Worm (Caenorhabditis elegans) whole organism, early embryonic: ENCODE measurements around the gene JC8.7.

Source experiments
- aly-1 ChIP-seq: sonication (generic microtip); optimal IDR thresholded peaks from 2 replicates; lab custom pipeline; 2016; ENCODE audit warnings: missing genetic modification characterization, missing compliant biosample characterization
- ama-1 ChIP-seq: fragments of 150-350 bp; optimal IDR thresholded peaks from 2 replicates; lab custom pipeline; 2014
- ceh-13 ChIP-seq: fragments of 200-800 bp; sonication (Bioruptor generic); optimal IDR thresholded peaks from 2 replicates; lab custom pipeline; 2018; ENCODE audit warnings: mild to moderate bottlenecking, missing genetic modification characterization, missing compliant biosample characterization
- ceh-36 ChIP-seq: sonication (generic microtip); optimal IDR thresholded peaks from 2 replicates; lab custom pipeline; 2016; ENCODE audit warnings: missing genetic modification characterization, inconsistent platforms, missing compliant biosample characterization
- ets-7 ChIP-seq: sonication (generic microtip); optimal IDR thresholded peaks from 2 replicates; lab custom pipeline; 2016; ENCODE audit warnings: missing genotype, missing genetic modification characterization, missing compliant biosample characterization
- flt-1 ChIP-seq: fragments of 200-800 bp; sonication (Bioruptor generic); IDR thresholded peaks from 2 replicates; pipeline ENCODE4 v1.3.6; 2022; ENCODE audit warnings: missing genetic modification characterization, missing compliant biosample characterization
- hmbx-1 ChIP-seq: sonication (generic microtip); optimal IDR thresholded peaks from 2 replicates; lab custom pipeline; 2016; ENCODE audit warnings: mild to moderate bottlenecking, missing genetic modification characterization, missing compliant biosample characterization
- hmg-4 ChIP-seq: fragments of 200-800 bp; sonication (Bioruptor generic); optimal IDR thresholded peaks from 2 replicates; lab custom pipeline; 2018; ENCODE audit warnings: mild to moderate bottlenecking, missing genetic modification characterization, missing compliant biosample characterization
- hnd-1 ChIP-seq: sonication (generic microtip); optimal IDR thresholded peaks from 2 replicates; lab custom pipeline; 2016; ENCODE audit warnings: missing genetic modification characterization, missing compliant biosample characterization
- pes-1 ChIP-seq: fragments of 200-800 bp; sonication (Bioruptor generic); IDR thresholded peaks from 2 replicates; pipeline ENCODE4 v1.3.6; 2022; ENCODE audit warnings: missing genetic modification reagents, missing genetic modification characterization, missing compliant biosample characterization
- sea-1 ChIP-seq: fragments of 200-800 bp; sonication (Bioruptor generic); conservative IDR thresholded peaks from 2 replicates; pipeline ENCODE4 v1.3.6; 2022; ENCODE audit warnings: missing genetic modification characterization, missing compliant biosample characterization
- tbx-11 ChIP-seq: fragments of 200-800 bp; sonication (Bioruptor generic); IDR thresholded peaks from 2 replicates; pipeline ENCODE4 v1.3.6; 2022; ENCODE audit warnings: missing genetic modification characterization, missing compliant biosample characterization
- tra-4 ChIP-seq: sonication (generic microtip); optimal IDR thresholded peaks from 2 replicates; lab custom pipeline; 2017; ENCODE audit warnings: missing genetic modification characterization, missing compliant biosample characterization

ce11 chrIV:13299648-13300047, 52.6 kb downstream of the JC8.7 start:
- TF ChIP-seq pes-1 (GFP tag; lab: Robert Waterston, UW): no peak
- no peak for TF ChIP-seq hmbx-1
- TF ChIP-seq ama-1 (lab: Kevin White, UChicago): no peak
- TF ChIP-seq ets-7 (tag; lab: Kevin White, UChicago): no peak
- TF ChIP-seq tra-4 (tag; lab: Kevin White, UChicago): no peak
- TF ChIP-seq flt-1 (GFP tag; lab: Robert Waterston, UW): no peak
- no peak for TF ChIP-seq hmg-4 (GFP tag; lab: Kevin White, UChicago)
- no peak for TF ChIP-seq ceh-13
- TF ChIP-seq hnd-1: no peak
- no peak for TF ChIP-seq aly-1 (tag; lab: Kevin White, UChicago)
- TF ChIP-seq sea-1: no peak
- no peak for TF ChIP-seq tbx-11 (GFP tag; lab: Robert Waterston, UW)
- no peak for TF ChIP-seq ceh-36
